Fruit fly (Drosophila melanogaster): ENCODE measurements around the gene sky.
A peak's percentile ranks its signal among the peaks of the same experiment; 100 is the strongest.

- TF ChIP-seq CG8478 (optimal IDR thresholded peaks at IDR 0.05) (no peak), CTCF (optimal IDR thresholded peaks at IDR 0.05) (peak; percentile 13 to 31)
Measured at dm6 chr2L:20927653-20928052, 8.9 kb upstream of the sky start, which contains the start of gene Nthl1.

Measured in S2 (cell line).